Worm (Caenorhabditis elegans): ENCODE data around the gene Y50D7A.10.
A peak's percentile ranks its signal among the peaks of the same experiment; 100 is the strongest.

The Y50D7A.10 gene

ce11 chrIII:360315-360714 lies 45.1 kb downstream of the Y50D7A.10 start:
- TF ChIP-seq nhr-237 (tag; optimal IDR thresholded peaks at IDR 0.05) (no peak), flh-1 (GFP tag; optimal IDR thresholded peaks at IDR 0.05) (no peak), ces-1 (GFP tag; optimal IDR thresholded peaks at IDR 0.05) (peak; percentile 3)

- TF ChIP-seq nhr-12 (tag; optimal IDR thresholded peaks at IDR 0.05) = no peak
- TF ChIP-seq ham-2 (GFP tag; optimal IDR thresholded peaks at IDR 0.05) = no peak
- TF ChIP-seq snpc-4 (tag; optimal IDR thresholded peaks at IDR 0.05) = no peak
Measured at ce11 chrIII:365649-366048, 50.4 kb downstream of the Y50D7A.10 start, which contains the start of gene pll-1. Gene pll-1, plus strand, starts transcription at chrIII:365949.

All from whole organism, mixed stage, embryonic.